Worm (Caenorhabditis elegans) whole organism, L4 larva: ENCODE results near the gene stt-3.

Experiments used
- D1046.2 ChIP-seq: fragments of 200-800 bp; sonication (Bioruptor generic); IDR thresholded peaks from 2 replicates; pipeline ENCODE4 v1.3.6; 2022; ENCODE audit warnings: missing genetic modification characterization, missing compliant biosample characterization
- F49E8.2 ChIP-seq: sonication (generic microtip); optimal IDR thresholded peaks from 2 replicates; lab custom pipeline; 2016; ENCODE audit warnings: missing compliant biosample characterization, mild to moderate bottlenecking, missing genetic modification characterization, borderline replicate concordance
- T26A8.4 ChIP-seq: fragments of 200-800 bp; sonication (Bioruptor generic); IDR thresholded peaks from 2 replicates; pipeline ENCODE4 v1.3.6; 2022; ENCODE audit warnings: missing genetic modification characterization, missing compliant biosample characterization
- ZK546.5 ChIP-seq, 2 experiments: sonication (generic microtip); optimal IDR thresholded peaks; 2 replicates each; lab custom pipeline; 2017; ENCODE audit warnings: missing biosample characterization in 2 of 2, missing genetic modification characterization in 2 of 2
- aha-1 ChIP-seq: fragments of 150-350 bp; peaks from one replicate; lab custom pipeline; 2014; ENCODE audit warnings: missing biosample characterization, missing genetic modification characterization
- aly-2 ChIP-seq: sonication (generic microtip); optimal IDR thresholded peaks from 2 replicates; lab custom pipeline; 2018; ENCODE audit warnings: missing biosample characterization, missing genetic modification characterization
- ama-1 ChIP-seq: fragments of 150-350 bp; optimal IDR thresholded peaks from 2 replicates; lab custom pipeline; 2014; ENCODE audit warnings: inconsistent platforms, mixed read lengths
- ceh-20 ChIP-seq: fragments of 200-800 bp; sonication (Bioruptor generic); IDR thresholded peaks from 2 replicates; pipeline ENCODE4 v1.3.6; 2022; ENCODE audit warnings: missing genetic modification reagents, missing genetic modification characterization, missing compliant biosample characterization
- ceh-28 ChIP-seq: fragments of 150-350 bp; optimal IDR thresholded peaks from 2 replicates; lab custom pipeline; 2014; ENCODE audit warnings: missing biosample characterization, missing genetic modification reagents, missing genetic modification characterization
- ceh-44 ChIP-seq: fragments of 200-800 bp; sonication (Bioruptor generic); IDR thresholded peaks from 2 replicates; pipeline ENCODE4 v1.3.6; 2022; ENCODE audit warnings: missing genetic modification reagents, missing genetic modification characterization, missing compliant biosample characterization
- ceh-62 ChIP-seq: sonication (generic microtip); optimal IDR thresholded peaks from 2 replicates; lab custom pipeline; 2017; ENCODE audit warnings: missing biosample characterization, missing genetic modification characterization
- cey-2 ChIP-seq: sonication (generic microtip); optimal IDR thresholded peaks from 3 replicates; lab custom pipeline; 2017; ENCODE audit warnings: missing genetic modification characterization, mild to moderate bottlenecking, missing compliant biosample characterization, antibody characterized with exemption, borderline replicate concordance; ENCODE audit not compliant: insufficient read depth
- ctbp-1 ChIP-seq: fragments of 200-800 bp; sonication (Bioruptor generic); IDR thresholded peaks from 2 replicates; pipeline ENCODE4 v1.3.6; 2022; ENCODE audit warnings: missing genetic modification reagents, missing genetic modification characterization, missing compliant biosample characterization
- dmd-6 ChIP-seq: fragments of 200-800 bp; sonication (Bioruptor generic); IDR thresholded peaks from 2 replicates; pipeline ENCODE4 v1.3.6; 2022; ENCODE audit warnings: missing genetic modification reagents, missing genetic modification characterization, missing compliant biosample characterization
- dmd-8 ChIP-seq: fragments of 200-800 bp; sonication (Bioruptor generic); IDR thresholded peaks from 2 replicates; pipeline ENCODE4 v1.3.6; 2022; ENCODE audit warnings: missing genetic modification characterization, missing compliant biosample characterization
- dpl-1 ChIP-seq: fragments of 150-350 bp; optimal IDR thresholded peaks from 2 replicates; lab custom pipeline; 2014; ENCODE audit warnings: missing biosample characterization, missing genetic modification reagents, missing genetic modification characterization
- fkh-10 ChIP-seq: fragments of 150-350 bp; optimal IDR thresholded peaks from 2 replicates; lab custom pipeline; 2014; ENCODE audit warnings: missing biosample characterization, missing genetic modification reagents, missing genetic modification characterization
- hif-1 ChIP-seq, 2 experiments: sonication (generic microtip); optimal IDR thresholded peaks; 2 replicates each; lab custom pipeline; 2016 to 2017; ENCODE audit warnings: missing compliant biosample characterization in 2 of 2, missing genetic modification characterization in 2 of 2, missing genetic modification reagents in 2 of 2, missing genotype in 2 of 2, mild to moderate bottlenecking in 1 of 2
- hlh-30 ChIP-seq: sonication (generic microtip); optimal IDR thresholded peaks from 2 replicates; lab custom pipeline; 2017; ENCODE audit warnings: antibody characterized with exemption, mild to moderate bottlenecking, missing genetic modification characterization, missing compliant biosample characterization; ENCODE audit not compliant: insufficient read depth
- lim-7 ChIP-seq: fragments of 200-800 bp; sonication (Bioruptor generic); IDR thresholded peaks from 2 replicates; pipeline ENCODE4 v1.3.6; 2022; ENCODE audit warnings: missing genetic modification characterization, missing compliant biosample characterization
- lin-13 ChIP-seq: fragments of 150-350 bp; optimal IDR thresholded peaks from 2 replicates; lab custom pipeline; 2014; ENCODE audit warnings: missing biosample characterization, missing genetic modification reagents, missing genetic modification characterization
- lin-29 ChIP-seq: fragments of 200-800 bp; sonication (Bioruptor generic); IDR thresholded peaks from 2 replicates; pipeline ENCODE4 v1.3.6; 2022; ENCODE audit warnings: missing genetic modification reagents, missing genetic modification characterization, missing compliant biosample characterization
- lin-39 ChIP-seq: fragments of 150-350 bp; optimal IDR thresholded peaks from 2 replicates; lab custom pipeline; 2014; ENCODE audit warnings: missing biosample characterization, missing genetic modification reagents, missing genetic modification characterization
- madf-9 ChIP-seq: fragments of 200-800 bp; sonication (Bioruptor generic); conservative IDR thresholded peaks from 2 replicates; pipeline ENCODE4 v1.3.6; 2022; ENCODE audit warnings: missing genetic modification reagents, missing genetic modification characterization, missing compliant biosample characterization
- mdl-1 ChIP-seq, 2 experiments: fragments of 150-350 bp in 1 of 2; sonication (generic microtip) in 1 of 2; optimal IDR thresholded peaks; 2 replicates each; lab custom pipeline; 2014 to 2017; ENCODE audit warnings: missing biosample characterization in 2 of 2, missing genetic modification characterization in 2 of 2
- mdt-29 ChIP-seq: fragments of 200-800 bp; sonication (Bioruptor generic); IDR thresholded peaks from 2 replicates; pipeline ENCODE4 v1.3.6; 2022; ENCODE audit warnings: missing genetic modification reagents, missing genetic modification characterization, missing compliant biosample characterization
- mes-2 ChIP-seq: sonication (generic microtip); optimal IDR thresholded peaks from 2 replicates; lab custom pipeline; 2016; ENCODE audit warnings: missing genotype, mild to moderate bottlenecking, missing genetic modification characterization, missing compliant biosample characterization; ENCODE audit not compliant: poor library complexity, severe bottlenecking
- mxl-3 ChIP-seq: fragments of 200-800 bp; sonication (Bioruptor generic); optimal IDR thresholded peaks from 2 replicates; lab custom pipeline; 2018; ENCODE audit warnings: mild to moderate bottlenecking, missing genetic modification characterization, missing compliant biosample characterization
- nhr-10 ChIP-seq: fragments of 150-350 bp; optimal IDR thresholded peaks from 2 replicates; lab custom pipeline; 2014; ENCODE audit warnings: missing biosample characterization, missing genetic modification characterization
- nhr-102 ChIP-seq: sonication (generic microtip); optimal IDR thresholded peaks from 2 replicates; lab custom pipeline; 2016; ENCODE audit warnings: mild to moderate bottlenecking, missing genetic modification characterization, moderate library complexity, missing compliant biosample characterization
- nhr-25 ChIP-seq: sonication (generic microtip); optimal IDR thresholded peaks from 2 replicates; lab custom pipeline; 2017; ENCODE audit warnings: missing genetic modification characterization, mild to moderate bottlenecking, missing compliant biosample characterization, antibody characterized with exemption, moderate library complexity, borderline replicate concordance; ENCODE audit not compliant: insufficient read depth
- nhr-41 ChIP-seq: fragments of 200-800 bp; sonication (Bioruptor generic); IDR thresholded peaks from 2 replicates; pipeline ENCODE4 v1.3.6; 2022; ENCODE audit warnings: missing genetic modification reagents, missing genetic modification characterization, missing compliant biosample characterization
- nhr-42 ChIP-seq: fragments of 200-800 bp; sonication (Bioruptor generic); IDR thresholded peaks from 2 replicates; pipeline ENCODE4 v1.3.6; 2022; ENCODE audit warnings: missing genetic modification characterization, missing compliant biosample characterization
- nhr-6 ChIP-seq: fragments of 150-350 bp; optimal IDR thresholded peaks from 2 replicates; lab custom pipeline; 2014; ENCODE audit warnings: missing biosample characterization, missing genetic modification characterization
- nhr-76 ChIP-seq: fragments of 150-350 bp; optimal IDR thresholded peaks from 2 replicates; lab custom pipeline; 2014; ENCODE audit warnings: missing biosample characterization, missing genetic modification characterization
- saeg-2 ChIP-seq: fragments of 200-800 bp; sonication (Bioruptor generic); IDR thresholded peaks from 2 replicates; pipeline ENCODE4 v1.3.6; 2022; ENCODE audit warnings: missing genetic modification reagents, missing genetic modification characterization, missing compliant biosample characterization
- sdz-12 ChIP-seq: fragments of 200-800 bp; sonication (Bioruptor generic); optimal IDR thresholded peaks from 2 replicates; lab custom pipeline; 2018; ENCODE audit warnings: mild to moderate bottlenecking, missing genetic modification characterization, missing compliant biosample characterization
- set-16 ChIP-seq: fragments of 200-800 bp; sonication (Bioruptor generic); IDR thresholded peaks from 2 replicates; pipeline ENCODE4 v1.3.6; 2022; ENCODE audit warnings: missing genetic modification reagents, missing genetic modification characterization, missing compliant biosample characterization
- snpc-4 ChIP-seq: fragments of 150-350 bp; optimal IDR thresholded peaks from 2 replicates; lab custom pipeline; 2014; ENCODE audit warnings: missing biosample characterization, missing genetic modification characterization
- spr-3 ChIP-seq: fragments of 200-800 bp; sonication (Bioruptor generic); optimal IDR thresholded peaks from 2 replicates; lab custom pipeline; 2018; ENCODE audit warnings: mild to moderate bottlenecking, missing genetic modification characterization, missing compliant biosample characterization
- unc-130 ChIP-seq: sonication (generic microtip); optimal IDR thresholded peaks from 2 replicates; lab custom pipeline; 2016; ENCODE audit warnings: missing genetic modification reagents, missing genetic modification characterization, missing compliant biosample characterization
- unc-39 ChIP-seq: sonication (generic microtip); optimal IDR thresholded peaks from 2 replicates; lab custom pipeline; 2017; ENCODE audit warnings: missing biosample characterization, missing genetic modification characterization
- vab-7 ChIP-seq: fragments of 200-800 bp; sonication (Bioruptor generic); IDR thresholded peaks from 2 replicates; pipeline ENCODE4 v1.3.6; 2022; ENCODE audit warnings: missing genetic modification reagents, missing genetic modification characterization, missing compliant biosample characterization
- zfp-3 ChIP-seq: fragments of 200-800 bp; sonication (Bioruptor generic); conservative IDR thresholded peaks from 2 replicates; pipeline ENCODE4 v1.3.6; 2022; ENCODE audit warnings: missing genetic modification reagents, missing genetic modification characterization, missing compliant biosample characterization
- zip-11 ChIP-seq: fragments of 200-800 bp; sonication (Bioruptor generic); IDR thresholded peaks from 2 replicates; pipeline ENCODE4 v1.3.6; 2022; ENCODE audit warnings: missing genetic modification characterization, missing compliant biosample characterization
- zip-2 ChIP-seq: fragments of 150-350 bp; optimal IDR thresholded peaks from 2 replicates; lab custom pipeline; 2014; ENCODE audit warnings: missing biosample characterization, missing genetic modification characterization
- ztf-11 ChIP-seq: fragments of 150-350 bp; optimal IDR thresholded peaks from 2 replicates; lab custom pipeline; 2014; ENCODE audit warnings: missing biosample characterization, missing genetic modification characterization

stt-3 gene

DNA sequence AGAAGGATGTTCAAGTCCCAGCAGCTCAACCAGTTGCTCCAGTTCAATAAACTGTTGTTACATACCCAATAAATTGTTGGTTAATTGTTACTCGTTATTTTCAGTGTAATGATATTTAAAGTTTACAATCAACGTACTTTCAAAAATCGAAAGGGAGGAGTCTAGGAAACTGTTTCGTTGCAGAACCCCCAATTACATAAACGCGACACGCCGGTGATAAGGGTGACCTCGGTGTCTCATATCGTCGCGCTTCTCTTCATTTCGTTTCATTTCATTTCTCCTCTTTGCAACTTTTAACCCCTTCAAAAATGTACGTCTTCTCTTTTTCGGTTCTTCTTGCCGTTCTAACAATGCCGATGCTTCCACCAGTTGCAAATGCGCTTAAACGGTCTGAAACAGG lies 40.6 kb upstream of the stt-3 start, which contains the start of gene C23G10.2 (continued):
- no peak for TF ChIP-seq hlh-30
- no peak for TF ChIP-seq set-16 (GFP tag; lab: Robert Waterston, UW)
- TF ChIP-seq mdl-1 (tag; optimal IDR thresholded peaks at IDR 0.05; lab: Kevin White, UChicago) = no peak
- no peak for TF ChIP-seq dmd-8 (GFP tag; lab: Robert Waterston, UW)
- no peak for TF ChIP-seq dpl-1 (GFP tag; lab: Kevin White, UChicago)
- TF ChIP-seq ztf-11 (tag; lab: Kevin White, UChicago) = no peak
- no peak for TF ChIP-seq zip-2 (tag; lab: Kevin White, UChicago)
- TF ChIP-seq hif-1 (tag; optimal IDR thresholded peaks at IDR 0.05; lab: Kevin White, UChicago) = no peak
- no peak for TF ChIP-seq ceh-44 (GFP tag; lab: Robert Waterston, UW)
- no peak for TF ChIP-seq aha-1 (tag; lab: Kevin White, UChicago)
- no peak for TF ChIP-seq saeg-2
- TF ChIP-seq nhr-102 = no peak
- no peak for TF ChIP-seq nhr-42 (GFP tag; lab: Robert Waterston, UW)
- TF ChIP-seq lin-13 (GFP tag; lab: Kevin White, UChicago) = no peak
- TF ChIP-seq mxl-3 = peak; percentile 24
- TF ChIP-seq T26A8.4 (GFP tag; lab: Robert Waterston, UW) = 0 out of 2 replicates have a peak, but pooled peaks have one; percentile 7
- TF ChIP-seq fkh-10 (GFP tag; lab: Kevin White, UChicago) = no peak
- TF ChIP-seq ctbp-1 = 0 out of 2 replicates have a peak, but pooled peaks have one; percentile 39
- TF ChIP-seq lim-7 (GFP tag; lab: Robert Waterston, UW) = no peak
- no peak for TF ChIP-seq nhr-10
- TF ChIP-seq ceh-20 (GFP tag; lab: Robert Waterston, UW) = no peak
- no peak for TF ChIP-seq lin-39
- TF ChIP-seq nhr-41 = 0 out of 2 replicates have a peak, but pooled peaks have one; percentile 13
- TF ChIP-seq mes-2 (tag; lab: Kevin White, UChicago) = peak; percentile 24

DNA sequence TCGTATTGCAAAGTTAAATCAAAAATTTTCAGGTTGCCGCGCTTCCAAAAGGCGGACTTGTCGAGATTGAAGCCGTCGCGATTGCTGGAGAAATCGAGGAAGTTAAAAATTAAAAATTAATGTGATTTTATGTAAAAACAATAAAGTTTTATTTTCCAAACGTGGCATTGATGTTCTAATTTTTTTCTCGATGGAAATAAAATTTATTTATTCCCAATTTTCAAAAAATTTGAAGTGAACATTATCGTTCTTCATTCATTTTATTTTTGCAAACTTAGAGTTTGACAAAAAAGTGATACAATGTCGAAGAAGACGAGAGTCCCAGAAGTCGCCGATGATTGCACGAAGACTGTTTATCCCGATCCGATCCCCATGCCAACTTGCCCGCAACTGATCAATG lies 39.5 kb upstream of the stt-3 start, which contains the start of gene C23G10.1:
Gene C23G10.1 (plus strand): TSS at position 301 of the 400 bp plus-strand sequence.
- no peak for TF ChIP-seq ctbp-1

ce11 chrIII:6210215-6210822 lies 38.1 kb upstream of the stt-3 start:
- no peak for TF ChIP-seq sdz-12 (GFP tag; lab: Kevin White, UChicago)
- no peak for TF ChIP-seq hlh-30
- TF ChIP-seq nhr-42 (GFP tag; lab: Robert Waterston, UW) = no peak
- TF ChIP-seq dpl-1 (GFP tag; lab: Kevin White, UChicago) = no peak
- TF ChIP-seq nhr-10 = no peak
- TF ChIP-seq spr-3 (GFP tag; lab: Kevin White, UChicago) = no peak
- TF ChIP-seq ama-1 (lab: Kevin White, UChicago) = no peak
- no peak for TF ChIP-seq vab-7
- TF ChIP-seq aly-2 (tag; lab: Kevin White, UChicago) = no peak
- TF ChIP-seq snpc-4 (tag; lab: Kevin White, UChicago) = peak; percentile 13
- TF ChIP-seq ZK546.5 (tag; optimal IDR thresholded peaks at IDR 0.05; lab: Kevin White, UChicago) = no peak
- no peak for TF ChIP-seq zip-2 (tag; lab: Kevin White, UChicago)
- TF ChIP-seq mdt-29 (GFP tag; lab: Robert Waterston, UW) = 0 out of 2 replicates have a peak, but pooled peaks have one; percentile 33
- TF ChIP-seq lin-29 (GFP tag; lab: Robert Waterston, UW) = no peak
- TF ChIP-seq ceh-28 (tag; lab: Kevin White, UChicago) = no peak
- TF ChIP-seq mxl-3 = no peak
- no peak for TF ChIP-seq ceh-62 (tag; lab: Kevin White, UChicago)
- TF ChIP-seq aha-1 (tag; lab: Kevin White, UChicago) = no peak
- no peak for TF ChIP-seq zfp-3 (GFP tag; lab: Robert Waterston, UW)
- peak; percentile 79 for TF ChIP-seq F49E8.2
- no peak for TF ChIP-seq madf-9 (GFP tag; lab: Robert Waterston, UW)
- TF ChIP-seq ctbp-1 = no peak
- TF ChIP-seq nhr-76 = no peak
- no peak for TF ChIP-seq zip-11 (GFP tag; lab: Robert Waterston, UW)
- no peak for TF ChIP-seq unc-39
- peak; percentile 4 for TF ChIP-seq unc-130 (GFP tag; lab: Kevin White, UChicago)
- no peak for TF ChIP-seq dmd-6 (GFP tag; lab: Robert Waterston, UW)
- TF ChIP-seq nhr-6 = no peak
- no peak for TF ChIP-seq nhr-25 (tag; lab: Kevin White, UChicago)
- TF ChIP-seq cey-2 = no peak
- TF ChIP-seq D1046.2 (GFP tag; lab: Robert Waterston, UW) = no peak
